Worm (Caenorhabditis elegans) whole organism, early embryonic: ENCODE data around the gene F25B5.5.

Source experiments
- B0310.2 ChIP-seq: sonication (generic microtip); optimal IDR thresholded peaks from 2 replicates; lab custom pipeline; 2016; ENCODE audit warnings: mild to moderate bottlenecking, missing genetic modification characterization, missing compliant biosample characterization
- F13C5.2 ChIP-seq: sonication (generic microtip); optimal IDR thresholded peaks from 2 replicates; lab custom pipeline; 2017; ENCODE audit warnings: mild to moderate bottlenecking, missing genetic modification characterization, inconsistent platforms, missing compliant biosample characterization
- aly-1 ChIP-seq: sonication (generic microtip); optimal IDR thresholded peaks from 2 replicates; lab custom pipeline; 2016; ENCODE audit warnings: missing genetic modification characterization, missing compliant biosample characterization
- ama-1 ChIP-seq: fragments of 150-350 bp; optimal IDR thresholded peaks from 2 replicates; lab custom pipeline; 2014
- ceh-13 ChIP-seq: fragments of 200-800 bp; sonication (Bioruptor generic); optimal IDR thresholded peaks from 2 replicates; lab custom pipeline; 2018; ENCODE audit warnings: mild to moderate bottlenecking, missing genetic modification characterization, missing compliant biosample characterization
- hmbx-1 ChIP-seq: sonication (generic microtip); optimal IDR thresholded peaks from 2 replicates; lab custom pipeline; 2016; ENCODE audit warnings: mild to moderate bottlenecking, missing genetic modification characterization, missing compliant biosample characterization
- hnd-1 ChIP-seq: sonication (generic microtip); optimal IDR thresholded peaks from 2 replicates; lab custom pipeline; 2016; ENCODE audit warnings: missing genetic modification characterization, missing compliant biosample characterization
- pes-1 ChIP-seq: fragments of 200-800 bp; sonication (Bioruptor generic); IDR thresholded peaks from 2 replicates; pipeline ENCODE4 v1.3.6; 2022; ENCODE audit warnings: missing genetic modification reagents, missing genetic modification characterization, missing compliant biosample characterization
- sea-1 ChIP-seq: fragments of 200-800 bp; sonication (Bioruptor generic); conservative IDR thresholded peaks from 2 replicates; pipeline ENCODE4 v1.3.6; 2022; ENCODE audit warnings: missing genetic modification characterization, missing compliant biosample characterization
- tbx-37 ChIP-seq: fragments of 200-800 bp; sonication (Bioruptor generic); conservative IDR thresholded peaks from 2 replicates; pipeline ENCODE4 v1.3.6; 2022; ENCODE audit warnings: missing genetic modification reagents, missing genetic modification characterization, missing compliant biosample characterization

DNA sequence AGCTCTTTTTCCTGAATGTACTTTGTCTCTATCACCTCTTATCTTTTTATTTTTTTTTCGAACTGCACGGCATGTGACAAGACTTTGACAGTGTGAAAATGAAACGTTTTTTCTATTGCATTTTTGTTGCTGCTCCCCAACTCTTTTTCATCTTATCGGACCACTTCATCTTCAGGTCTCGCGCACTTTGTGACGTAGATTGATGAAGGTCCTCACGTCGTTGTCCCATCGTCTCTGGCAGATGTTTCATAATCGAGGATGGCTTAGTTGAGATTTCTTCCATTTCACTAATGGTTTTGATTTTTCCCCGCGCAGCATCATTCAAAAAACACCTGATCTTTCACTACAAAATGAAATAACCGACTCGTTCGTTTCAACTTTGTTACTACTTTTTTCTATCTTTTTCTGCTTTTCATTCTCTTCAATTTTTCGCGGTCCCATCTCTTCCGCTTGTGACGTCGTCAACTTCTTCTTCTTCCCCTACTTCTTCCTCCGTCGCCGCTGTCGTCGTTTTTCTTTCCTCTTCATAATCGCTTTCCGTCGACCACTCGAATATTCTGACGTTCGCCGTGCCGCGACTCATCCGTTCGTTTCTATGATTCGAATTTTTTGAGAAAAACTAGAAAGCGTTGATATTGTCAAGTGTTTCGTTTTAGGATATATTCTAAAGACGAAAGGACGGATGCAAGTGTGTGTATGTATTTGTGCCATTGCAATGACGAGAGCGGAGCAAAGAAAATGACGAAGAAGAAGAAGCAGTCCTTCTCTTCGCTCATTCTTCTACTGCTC lies 45.4 kb upstream of the F25B5.5 start, which contains the start of gene T04C9.2:
- TF ChIP-seq aly-1 (tag; lab: Kevin White, UChicago) (no peak), ama-1 (no peak), pes-1 (GFP tag; lab: Robert Waterston, UW) (no peak), hnd-1 (tag; lab: Kevin White, UChicago) (no peak), sea-1 (GFP tag; lab: Robert Waterston, UW) (no peak), B0310.2 (tag; lab: Kevin White, UChicago) (no peak), F13C5.2 (no peak), hmbx-1 (tag; lab: Kevin White, UChicago) (no peak), tbx-37 (GFP tag; lab: Robert Waterston, UW) (no peak), ceh-13 (GFP tag; lab: Kevin White, UChicago) (no peak)
